Fruit fly (Drosophila melanogaster) whole organism, embryonic: ENCODE results near the gene uncNacbeta.

Experiments used
- Adf1 ChIP-seq: fragments of 200-800 bp; sonication (Bioruptor generic); IDR thresholded peaks from 2 replicates; pipeline ENCODE4 v1.3.6; 2022; ENCODE audit warnings: missing biosample characterization, missing genetic modification characterization
- BtbVII ChIP-seq: fragments of 200-800 bp; sonication (Bioruptor generic); optimal IDR thresholded peaks from 3 replicates; lab custom pipeline; 2017; ENCODE audit warnings: missing biosample characterization, mild to moderate bottlenecking, missing genetic modification characterization
- CG11560 ChIP-seq: fragments of 200-800 bp; sonication (Bioruptor generic); IDR thresholded peaks from 3 replicates; pipeline ENCODE4 v1.3.6; 2022; ENCODE audit warnings: missing biosample characterization, missing genetic modification characterization
- CG11723 ChIP-seq: fragments of 200-800 bp; sonication (Bioruptor generic); optimal IDR thresholded peaks from 2 replicates; lab custom pipeline; 2017; ENCODE audit warnings: missing biosample characterization, mild to moderate bottlenecking, missing genetic modification characterization
- CG12236 ChIP-seq: fragments of 200-800 bp; sonication (Bioruptor generic); optimal IDR thresholded peaks from 2 replicates; lab custom pipeline; 2016; ENCODE audit warnings: missing biosample characterization, missing genetic modification characterization
- CG12391 ChIP-seq: fragments of 200-800 bp; sonication (Bioruptor generic); optimal IDR thresholded peaks from 3 replicates; lab custom pipeline; 2018; ENCODE audit warnings: missing biosample characterization, mild to moderate bottlenecking, missing genetic modification characterization, moderate library complexity
- CG12769 ChIP-seq: fragments of 200-800 bp; sonication (Bioruptor generic); optimal IDR thresholded peaks from 2 replicates; lab custom pipeline; 2019; ENCODE audit warnings: missing biosample characterization, mild to moderate bottlenecking, missing genetic modification characterization, moderate library complexity
- CG13296 ChIP-seq: fragments of 200-800 bp; sonication (Bioruptor generic); optimal IDR thresholded peaks from 3 replicates; lab custom pipeline; 2018; ENCODE audit warnings: missing biosample characterization, mild to moderate bottlenecking, missing genetic modification characterization
- CG14860 ChIP-seq: fragments of 200-800 bp; sonication (Bioruptor generic); IDR thresholded peaks from 3 replicates; pipeline ENCODE4 v1.3.6; 2022; ENCODE audit warnings: missing biosample characterization, missing genetic modification characterization; ENCODE audit not compliant: partially characterized antibody
- CG16813 ChIP-seq: fragments of 200-800 bp; sonication (Bioruptor generic); IDR thresholded peaks from 3 replicates; pipeline ENCODE4 v1.3.6; 2022; ENCODE audit warnings: missing biosample characterization, missing genetic modification characterization; ENCODE audit not compliant: partially characterized antibody
- CG16863 ChIP-seq: fragments of 200-800 bp; sonication (Bioruptor generic); optimal IDR thresholded peaks from 3 replicates; lab custom pipeline; 2016; ENCODE audit warnings: missing biosample characterization, missing genetic modification characterization
- CG17186 ChIP-seq: fragments of 200-800 bp; sonication (Bioruptor generic); optimal IDR thresholded peaks from 3 replicates; lab custom pipeline; 2017; ENCODE audit warnings: missing biosample characterization, missing genetic modification reagents, missing genetic modification characterization
- CG17359 ChIP-seq: fragments of 200-800 bp; sonication (Bioruptor generic); optimal IDR thresholded peaks from 3 replicates; lab custom pipeline; 2018; ENCODE audit warnings: missing biosample characterization, mild to moderate bottlenecking, missing genetic modification characterization, moderate library complexity
- CG17829 ChIP-seq: fragments of 200-800 bp; optimal IDR thresholded peaks from 2 replicates; lab custom pipeline; 2019; ENCODE audit warnings: missing biosample characterization, mild to moderate bottlenecking, missing genetic modification characterization, moderate library complexity
- CG2678 ChIP-seq: fragments of 200-800 bp; sonication (Bioruptor generic); optimal IDR thresholded peaks from 3 replicates; lab custom pipeline; 2019; ENCODE audit warnings: missing biosample characterization, mild to moderate bottlenecking, missing genetic modification characterization, moderate library complexity
- CG3163 ChIP-seq: fragments of 200-800 bp; sonication (Bioruptor generic); optimal IDR thresholded peaks from 3 replicates; lab custom pipeline; 2016; ENCODE audit warnings: missing biosample characterization, missing genetic modification characterization
- CG3726 ChIP-seq: fragments of 200-800 bp; sonication (Bioruptor generic); IDR thresholded peaks from 3 replicates; pipeline ENCODE4, ENCODE4 v1.3.6; 2022; ENCODE audit warnings: missing biosample characterization, missing genetic modification characterization
- CG6683 ChIP-seq: fragments of 200-800 bp; sonication (Bioruptor generic); optimal IDR thresholded peaks from 2 replicates; lab custom pipeline; 2017; ENCODE audit warnings: missing biosample characterization, mild to moderate bottlenecking, missing genetic modification characterization, missing genetic modification reagents
- CG6813 ChIP-seq: fragments of 200-800 bp; sonication (Bioruptor generic); optimal IDR thresholded peaks from 2 replicates; lab custom pipeline; 2017; ENCODE audit warnings: missing biosample characterization, missing genetic modification characterization, mild to moderate bottlenecking, moderate library complexity, missing genetic modification reagents
- CG7786 ChIP-seq: fragments of 200-800 bp; sonication (Bioruptor generic); optimal IDR thresholded peaks from 2 replicates; lab custom pipeline; 2016; ENCODE audit warnings: missing biosample characterization, missing genetic modification characterization
- CG9437 ChIP-seq: fragments of 200-800 bp; sonication (Bioruptor generic); optimal IDR thresholded peaks from 2 replicates; lab custom pipeline; 2018; ENCODE audit warnings: missing biosample characterization, mild to moderate bottlenecking, missing genetic modification characterization
- CG9932 ChIP-seq: fragments of 200-800 bp; sonication (Bioruptor generic); IDR thresholded peaks from 2 replicates; pipeline ENCODE4 v1.3.6; 2022; ENCODE audit warnings: missing biosample characterization, missing genetic modification characterization
- D19B ChIP-seq: fragments of 200-800 bp; sonication (Bioruptor generic); optimal IDR thresholded peaks from 2 replicates; lab custom pipeline; 2017; ENCODE audit warnings: missing biosample characterization, mild to moderate bottlenecking, missing genetic modification characterization
- Dbx ChIP-seq: fragments of 200-800 bp; sonication (Bioruptor generic); IDR thresholded peaks from 3 replicates; pipeline ENCODE4 v1.3.6; 2022; ENCODE audit warnings: missing biosample characterization, missing genetic modification characterization
- Doc3 ChIP-seq: fragments of 200-800 bp; sonication (Bioruptor generic); IDR thresholded peaks from 3 replicates; pipeline ENCODE4 v1.3.6; 2022; ENCODE audit warnings: missing biosample characterization, missing genetic modification characterization; ENCODE audit not compliant: partially characterized antibody
- Eip74EF ChIP-seq, 2 experiments: fragments of 200-800 bp in 1 of 2; fragments of >200 bp in 1 of 2; sonication (Bioruptor generic) in 1 of 2; optimal IDR thresholded peaks; 2 replicates each; lab custom pipeline; 2017 to 2019; ENCODE audit warnings: missing biosample characterization in 2 of 2, missing genetic modification characterization in 2 of 2, mild to moderate bottlenecking in 1 of 2, moderate library complexity in 1 of 2
- MBD-R2 ChIP-seq: fragments of 200-800 bp; sonication (Bioruptor generic); IDR thresholded peaks from 2 replicates; pipeline ENCODE4 v1.3.6; 2022; ENCODE audit warnings: missing biosample characterization, missing genetic modification characterization
- Med ChIP-seq: fragments of 200-800 bp; sonication (Bioruptor generic); peaks from one replicate; lab custom pipeline; 2016; ENCODE audit warnings: missing biosample characterization, missing genetic modification characterization, mild to moderate bottlenecking, inconsistent platforms, moderate library complexity
- Opbp ChIP-seq: fragments of 200-800 bp; sonication (Bioruptor generic); IDR thresholded peaks from 3 replicates; pipeline ENCODE4 v1.3.6; 2022; ENCODE audit warnings: missing biosample characterization, missing genetic modification characterization; ENCODE audit not compliant: partially characterized antibody
- Stat92E ChIP-seq, 3 experiments: fragments of >200 bp in 2 of 3; fragments of 200-800 bp in 1 of 3; sonication (Bioruptor generic) in 1 of 3; optimal IDR thresholded peaks; 2 replicates each; lab custom pipeline; 2017 to 2019; ENCODE audit warnings: missing biosample characterization in 3 of 3, missing genetic modification characterization in 3 of 3, mild to moderate bottlenecking in 1 of 3, moderate library complexity in 1 of 3
- Taf1 ChIP-seq: fragments of 200-800 bp; sonication (Bioruptor generic); IDR thresholded peaks from 2 replicates; pipeline ENCODE4 v1.3.6; 2022; ENCODE audit warnings: missing biosample characterization, missing genetic modification characterization
- ato ChIP-seq: fragments of 200-800 bp; sonication (Bioruptor generic); IDR thresholded peaks from 2 replicates; pipeline ENCODE4 v1.3.6; 2022; ENCODE audit warnings: missing biosample characterization, missing genetic modification characterization; ENCODE audit not compliant: partially characterized antibody
- cg ChIP-seq: fragments of 200-800 bp; sonication (Bioruptor generic); optimal IDR thresholded peaks from 3 replicates; lab custom pipeline; 2019; ENCODE audit warnings: missing biosample characterization, mild to moderate bottlenecking, missing genetic modification characterization, moderate library complexity
- chm ChIP-seq: fragments of 200-800 bp; sonication (Bioruptor generic); IDR thresholded peaks from 2 replicates; pipeline ENCODE4 v1.3.6; 2022; ENCODE audit warnings: missing biosample characterization, missing genetic modification characterization
- grau ChIP-seq: fragments of 200-800 bp; optimal IDR thresholded peaks from 3 replicates; lab custom pipeline; 2019; ENCODE audit warnings: missing biosample characterization, mild to moderate bottlenecking, missing genetic modification characterization, moderate library complexity
- gro ChIP-seq: fragments of 200-800 bp; sonication (Bioruptor generic); optimal IDR thresholded peaks from 2 replicates; lab custom pipeline; 2016; ENCODE audit warnings: missing biosample characterization, missing genetic modification characterization
- inv ChIP-seq: fragments of 200-800 bp; sonication (Bioruptor generic); IDR thresholded peaks from 2 replicates; pipeline ENCODE4 v1.3.6; 2022; ENCODE audit warnings: missing biosample characterization, missing genetic modification characterization; ENCODE audit not compliant: partially characterized antibody
- lilli ChIP-seq: fragments of 200-800 bp; sonication (Bioruptor generic); optimal IDR thresholded peaks from 3 replicates; lab custom pipeline; 2016; ENCODE audit warnings: missing biosample characterization, missing genetic modification characterization
- mld ChIP-seq: fragments of 200-800 bp; sonication (Bioruptor generic); IDR thresholded peaks from 3 replicates; pipeline ENCODE4 v1.3.6; 2022; ENCODE audit warnings: missing biosample characterization, missing genetic modification characterization; ENCODE audit not compliant: partially characterized antibody
- pnt ChIP-seq: fragments of 200-800 bp; sonication (Bioruptor generic); optimal IDR thresholded peaks from 3 replicates; lab custom pipeline; 2016; ENCODE audit warnings: missing biosample characterization, missing genetic modification characterization
- sc ChIP-seq, 3 experiments: fragments of >200 bp in 2 of 3; fragments of 200-800 bp in 1 of 3; sonication (Bioruptor generic) in 1 of 3; optimal IDR thresholded peaks; 2 replicates in 2 of 3; 3 replicates in 1 of 3; lab custom pipeline; 2017; ENCODE audit warnings: mild to moderate bottlenecking in 1 of 3, missing biosample characterization in 1 of 3, missing genetic modification characterization in 1 of 3, missing genetic modification reagents in 1 of 3
- sens ChIP-seq: fragments of 200-800 bp; sonication (Bioruptor generic); peaks from one replicate; lab custom pipeline; 2016; ENCODE audit warnings: missing biosample characterization, missing genetic modification characterization
- sisA ChIP-seq: fragments of 200-800 bp; sonication (Bioruptor generic); IDR thresholded peaks from 2 replicates; pipeline ENCODE4 v1.3.6; 2022; ENCODE audit warnings: missing biosample characterization, missing genetic modification characterization
- tna ChIP-seq: fragments of 200-800 bp; sonication (Bioruptor generic); IDR thresholded peaks from 2 replicates; pipeline ENCODE4 v1.3.6; 2022; ENCODE audit warnings: missing biosample characterization, missing genetic modification characterization; ENCODE audit not compliant: partially characterized antibody
- trh ChIP-seq: fragments of 200-800 bp; sonication (Bioruptor generic); optimal IDR thresholded peaks from 2 replicates; lab custom pipeline; 2016; ENCODE audit warnings: missing biosample characterization, missing genetic modification characterization
- twi ChIP-seq: fragments of 200-800 bp; optimal IDR thresholded peaks from 2 replicates; lab custom pipeline; 2019; ENCODE audit warnings: missing biosample characterization, mild to moderate bottlenecking, missing genetic modification characterization, moderate library complexity

The uncNacbeta gene

DNA sequence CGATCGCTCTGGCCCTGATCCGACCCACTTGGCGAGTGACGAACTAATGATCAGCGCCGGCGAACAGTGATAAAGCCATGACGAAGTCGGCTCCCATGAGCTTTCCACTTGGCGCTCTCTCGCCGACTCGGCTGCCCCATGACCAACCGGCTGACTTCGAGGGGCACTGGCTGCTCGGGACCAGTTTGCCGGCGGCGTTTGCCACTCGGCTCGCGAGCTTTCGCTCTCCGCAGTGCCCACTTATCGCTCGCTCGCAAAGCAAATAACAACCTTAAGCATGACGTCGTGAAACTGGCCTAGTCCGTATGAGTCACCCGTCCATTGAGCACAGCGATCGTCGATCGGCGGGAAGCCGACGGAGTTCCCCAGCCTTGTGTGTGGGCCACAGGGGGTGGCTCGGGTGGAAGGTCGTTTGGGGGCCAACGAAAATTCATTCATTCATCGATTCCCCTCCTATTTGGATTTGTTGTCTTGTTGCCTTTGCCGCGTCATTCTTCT is 11.1 kb downstream of the uncNacbeta start, which contains the start of gene Ets21C (continued):
- TF ChIP-seq CG9932 (peak; percentile 36), Dbx (GFP tag; lab: Robert Waterston, UW) (peak; percentile 38; the same call in 1 of the 3 replicates), CG12769 (tag; lab: Kevin White, UChicago) (peak; percentile 93), grau (tag; lab: Kevin White, UChicago) (peak; percentile 5), cg (GFP tag; lab: Kevin White, UChicago) (no peak), CG13296 (GFP tag; lab: Kevin White, UChicago) (peak; percentile 23), BtbVII (GFP tag; lab: Kevin White, UChicago) (peak; percentile 90), CG7786 (GFP tag; lab: Kevin White, UChicago) (no peak), CG6813 (peak; percentile 12), MBD-R2 (GFP tag; lab: Robert Waterston, UW) (peak; percentile 7; the same call in 1 of the 2 replicates), Stat92E (GFP tag; optimal IDR thresholded peaks at IDR 0.05; lab: Kevin White, UChicago) (peak in 1 of 3 experiments; percentile 38), Eip74EF (GFP tag; optimal IDR thresholded peaks at IDR 0.05; lab: Kevin White, UChicago) (peak in 1 of 2 experiments; percentile 40), CG11560 (tag; lab: Robert Waterston, UW) (no peak), CG3726 (GFP tag; lab: Robert Waterston, UW) (no peak)

DNA sequence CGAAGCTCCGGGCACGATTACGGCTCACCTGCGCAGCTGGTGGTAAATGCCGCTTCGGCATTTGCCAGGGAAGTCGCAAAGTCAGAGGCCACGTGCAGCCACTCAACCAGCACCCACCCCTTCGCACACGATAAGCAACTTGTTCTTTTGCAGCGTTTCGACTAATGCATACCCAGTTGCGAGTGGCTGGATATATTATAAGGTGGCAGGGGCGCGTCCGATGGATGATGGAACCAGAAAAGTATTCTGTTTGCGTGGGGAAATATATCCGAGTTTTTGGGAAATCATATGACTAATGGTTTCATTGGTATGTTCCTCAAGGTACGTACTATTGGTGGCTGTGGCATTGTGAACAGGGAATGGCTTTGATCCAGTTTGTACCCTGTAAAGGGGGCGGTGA is 14.0 kb downstream of the uncNacbeta start:
- TF ChIP-seq lilli (GFP tag; lab: Kevin White, UChicago) (no peak), Taf1 (no peak), D19B (GFP tag; lab: Kevin White, UChicago) (peak; percentile 61), CG17186 (GFP tag; lab: Kevin White, UChicago) (no peak), CG12391 (tag; lab: Kevin White, UChicago) (no peak), CG6683 (GFP tag; lab: Kevin White, UChicago) (no peak), gro (GFP tag; lab: Kevin White, UChicago) (no peak), chm (no peak), mld (GFP tag; lab: Robert Waterston, UW) (0 out of 3 replicates have a peak, but pooled peaks have one; percentile 40), sisA (no peak), CG16813 (0 out of 3 replicates have a peak, but pooled peaks have one; percentile 38), CG9437 (no peak), CG16863 (GFP tag; lab: Kevin White, UChicago) (no peak), CG11723 (no peak), Med (GFP tag; lab: Kevin White, UChicago) (peak; percentile 50), CG17359 (tag; lab: Kevin White, UChicago) (no peak), pnt (GFP tag; lab: Kevin White, UChicago) (no peak), twi (tag; lab: Kevin White, UChicago) (no peak), CG3163 (GFP tag; lab: Kevin White, UChicago) (no peak), CG14860 (peak; percentile 73), grau (tag; lab: Kevin White, UChicago) (no peak), Doc3 (GFP tag; lab: Robert Waterston, UW) (no peak), CG17829 (no peak), ato (GFP tag; lab: Robert Waterston, UW) (peak; percentile 48; the same call in 1 of the 2 replicates), CG2678 (no peak), Opbp (GFP tag; lab: Robert Waterston, UW) (peak; percentile 55; the same call in 1 of the 3 replicates), tna (GFP tag; lab: Robert Waterston, UW) (peak; percentile 46; the same call in 1 of the 2 replicates), inv (GFP tag; lab: Robert Waterston, UW) (peak; percentile 36; the same call in 1 of the 2 replicates), trh (GFP tag; lab: Kevin White, UChicago) (no peak), sc (optimal IDR thresholded peaks at IDR 0.05; lab: Kevin White, UChicago) (no peak), sc (GFP tag; optimal IDR thresholded peaks at IDR 0.05; lab: Kevin White, UChicago) (no peak), sens (peak; percentile 3), Adf1 (GFP tag; lab: Robert Waterston, UW) (no peak), BtbVII (GFP tag; lab: Kevin White, UChicago) (no peak), CG12236 (GFP tag; lab: Kevin White, UChicago) (no peak)
